Fruit fly (Drosophila melanogaster): ENCODE measurements around the gene pll.
A peak's percentile ranks its signal among the peaks of the same experiment; 100 is the strongest.

pll gene

DNA sequence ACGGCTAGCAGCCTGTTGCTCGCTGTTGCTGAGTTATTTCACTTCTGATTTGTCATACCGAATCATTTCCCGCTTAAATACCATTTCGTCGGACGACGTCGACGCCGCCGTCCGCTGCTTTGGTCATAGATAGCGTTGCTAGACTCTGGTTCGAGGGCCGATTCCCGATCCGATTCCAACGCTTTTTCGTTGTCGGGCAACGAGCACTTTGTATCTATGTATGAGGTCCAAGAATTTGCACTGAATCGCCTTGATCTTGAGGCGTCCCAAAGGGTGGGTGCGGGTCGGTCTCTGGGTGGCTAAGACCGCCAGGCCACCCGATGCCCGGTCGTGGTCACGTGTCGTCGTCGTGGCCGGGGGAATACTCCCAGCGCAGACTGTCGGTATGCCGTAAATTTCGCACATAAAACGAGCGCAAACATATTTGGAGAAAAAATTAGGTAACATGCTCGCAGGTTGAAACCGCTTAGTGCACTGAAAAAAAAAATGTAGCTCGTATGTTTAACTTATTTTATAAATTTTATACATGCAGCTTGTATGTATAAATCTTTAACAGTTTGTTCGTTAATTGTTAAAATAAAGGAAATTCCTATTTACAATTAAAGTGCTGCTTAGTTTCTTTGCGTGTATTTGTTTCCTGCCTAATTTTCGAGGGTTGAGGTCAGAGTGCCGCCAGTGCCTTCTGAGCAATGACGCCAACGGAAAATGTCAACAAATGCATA, 39.3 kb upstream of the pll start, which contains the start of gene CG3348 (continued):
- no peak for TF ChIP-seq Doc2 (GFP tag; IDR thresholded peaks at IDR 0.05)
- TF ChIP-seq NfI (GFP tag; optimal IDR thresholded peaks at IDR 0.05), result peak; percentile 72
- TF ChIP-seq sisA (GFP tag; IDR thresholded peaks at IDR 0.05), result peak; percentile 66
- TF ChIP-seq cas (GFP tag; IDR thresholded peaks at IDR 0.05), result 0 out of 2 replicates have a peak, but pooled peaks have one; percentile 49
- peak; percentile 48; the same call in 1 of the 2 replicates for TF ChIP-seq CG8765 (GFP tag; IDR thresholded peaks at IDR 0.05)
- peak; percentile 61 for TF ChIP-seq CG17361 (GFP tag; IDR thresholded peaks at IDR 0.05)
- TF ChIP-seq lmd (GFP tag; IDR thresholded peaks at IDR 0.05), result peak; percentile 70
- TF ChIP-seq Trl (optimal IDR thresholded peaks at IDR 0.05), result no peak
- TF ChIP-seq Trl (GFP tag; optimal IDR thresholded peaks at IDR 0.05), result peak; percentile 20
- TF ChIP-seq D (optimal IDR thresholded peaks at IDR 0.05), result no peak
- peak; percentile 33 for TF ChIP-seq D (GFP tag; optimal IDR thresholded peaks at IDR 0.05)
- TF ChIP-seq dan (GFP tag; IDR thresholded peaks at IDR 0.05), result no peak
- TF ChIP-seq CG2129 (GFP tag; IDR thresholded peaks at IDR 0.05; ENCODE audit: partially characterized antibody), result no peak
- TF ChIP-seq CG18764 (GFP tag; optimal IDR thresholded peaks at IDR 0.05), result peak; percentile 4
- peak; percentile 31; the same call in 1 of the 2 replicates for TF ChIP-seq CG11696 (GFP tag; IDR thresholded peaks at IDR 0.05)
- peak; percentile 63 for TF ChIP-seq CHES-1-like (GFP tag; optimal IDR thresholded peaks at IDR 0.05)
- TF ChIP-seq CG10366 (GFP tag; IDR thresholded peaks at IDR 0.05), result peak; percentile 71
- peak; percentile 66 for TF ChIP-seq Blimp-1 (GFP tag; optimal IDR thresholded peaks at IDR 0.05)
- no peak for TF ChIP-seq sr (GFP tag; IDR thresholded peaks at IDR 0.05)
- TF ChIP-seq CG10462 (GFP tag; optimal IDR thresholded peaks at IDR 0.05), result no peak
- TF ChIP-seq ewg (GFP tag; optimal IDR thresholded peaks at IDR 0.05), result peak; percentile 41
- TF ChIP-seq CG1024 (GFP tag; IDR thresholded peaks at IDR 0.05), result peak; percentile 59; the same call in 1 of the 2 replicates
- no peak for TF ChIP-seq cg (GFP tag; optimal IDR thresholded peaks at IDR 0.05)
- TF ChIP-seq tna (GFP tag; IDR thresholded peaks at IDR 0.05; ENCODE audit: partially characterized antibody), result no peak
- no peak for TF ChIP-seq pb (GFP tag; optimal IDR thresholded peaks at IDR 0.05)
- TF ChIP-seq Eip74EF (GFP tag; optimal IDR thresholded peaks at IDR 0.05), result peak in 1 of 2 experiments; percentile 1

DNA sequence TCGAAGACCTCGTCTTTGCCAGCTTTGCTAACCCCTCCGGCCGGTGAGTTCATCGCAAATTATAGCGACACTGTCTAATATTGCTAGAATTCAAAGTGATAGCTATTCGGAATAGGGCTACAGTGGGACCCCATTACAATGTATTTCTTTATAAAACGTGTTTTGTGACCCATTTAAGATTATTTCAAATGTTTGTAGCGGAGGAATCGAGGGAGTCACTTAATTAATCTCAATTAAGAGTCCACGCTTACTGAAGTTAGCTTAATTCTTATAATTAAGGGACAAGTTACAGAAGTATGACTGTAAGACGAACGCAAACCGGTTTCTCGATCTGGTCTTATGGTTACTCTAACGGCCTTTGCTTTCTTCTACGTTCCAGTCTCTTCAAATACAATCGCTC, 36.7 kb upstream of the pll start:
- TF ChIP-seq CG13894 (tag; optimal IDR thresholded peaks at IDR 0.05), result peak; percentile 54
- no peak for TF ChIP-seq CG4854 (GFP tag; optimal IDR thresholded peaks at IDR 0.05)
- no peak for TF ChIP-seq CG10565 (GFP tag; optimal IDR thresholded peaks at IDR 0.05)
- no peak for TF ChIP-seq Awh (GFP tag; IDR thresholded peaks at IDR 0.05)
- TF ChIP-seq CG10147 (GFP tag; optimal IDR thresholded peaks at IDR 0.05), result peak; percentile 50
- peak; percentile 61 for TF ChIP-seq CG7839 (tag; optimal IDR thresholded peaks at IDR 0.05)
- TF ChIP-seq Sin3A (optimal IDR thresholded peaks at IDR 0.05), result no peak
- TF ChIP-seq slbo (GFP tag; IDR thresholded peaks at IDR 0.05), result peak; percentile 65
- peak; percentile 29 to 42 for TF ChIP-seq dpn (GFP tag; optimal IDR thresholded peaks at IDR 0.05)
- peak; percentile 77 for TF ChIP-seq row (GFP tag; IDR thresholded peaks at IDR 0.05)
- peak; percentile 2 for TF ChIP-seq oc (tag; optimal IDR thresholded peaks at IDR 0.05)
- TF ChIP-seq Myb (GFP tag; optimal IDR thresholded peaks at IDR 0.05), result peak; percentile 6
- 0 out of 2 replicates have a peak, but pooled peaks have one; percentile 29 for TF ChIP-seq Taf1 (GFP tag; IDR thresholded peaks at IDR 0.05)
- TF ChIP-seq az2 (GFP tag; optimal IDR thresholded peaks at IDR 0.05), result peak; percentile 34
- TF ChIP-seq CG34422 (GFP tag; IDR thresholded peaks at IDR 0.05), result peak; percentile 36; the same call in 1 of the 3 replicates
- no peak for TF ChIP-seq crp (GFP tag; optimal IDR thresholded peaks at IDR 0.05)
- TF ChIP-seq CG11093 (GFP tag; IDR thresholded peaks at IDR 0.05), result no peak
- TF ChIP-seq CG18476 (GFP tag; optimal IDR thresholded peaks at IDR 0.05), result peak; percentile 21
- TF ChIP-seq HmgD (GFP tag; optimal IDR thresholded peaks at IDR 0.05), result no peak
- TF ChIP-seq zfh1 (GFP tag; IDR thresholded peaks at IDR 0.05), result peak; percentile 62; the same call in 1 of the 3 replicates
- TF ChIP-seq CG8290 (GFP tag; optimal IDR thresholded peaks at IDR 0.05), result peak; percentile 7
- TF ChIP-seq CG8290 (tag; optimal IDR thresholded peaks at IDR 0.05), result peak in 1 of 2 experiments; percentile 56
- TF ChIP-seq toy (GFP tag; IDR thresholded peaks at IDR 0.05), result no peak
- TF ChIP-seq sisA (GFP tag; IDR thresholded peaks at IDR 0.05), result peak; percentile 22; the same call in 1 of the 2 replicates
- peak; percentile 62 for TF ChIP-seq CG10979 (tag; optimal IDR thresholded peaks at IDR 0.05)
- TF ChIP-seq gfzf (GFP tag; optimal IDR thresholded peaks at IDR 0.05), result no peak

All from whole organism, embryonic.